Fruit fly (Drosophila melanogaster) whole organism: ENCODE results near the gene CG34247.

Experiments used
- CG8478 ChIP-seq: fragments of >200 bp; optimal IDR thresholded peaks from 2 replicates; lab custom pipeline; 2018; ENCODE audit warnings: inconsistent platforms
- EcR ChIP-seq, 2 experiments: fragments of >200 bp; optimal IDR thresholded peaks; 2 replicates each; lab custom pipeline; 2017; ENCODE audit warnings: missing biosample characterization in 2 of 2, missing genetic modification characterization in 2 of 2, missing genetic modification reagents in 2 of 2
- pan ChIP-seq: fragments of >200 bp; optimal IDR thresholded peaks from 2 replicates; lab custom pipeline; 2017
- psq ChIP-seq: fragments of >200 bp; optimal IDR thresholded peaks from 2 replicates; lab custom pipeline; 2017

DNA sequence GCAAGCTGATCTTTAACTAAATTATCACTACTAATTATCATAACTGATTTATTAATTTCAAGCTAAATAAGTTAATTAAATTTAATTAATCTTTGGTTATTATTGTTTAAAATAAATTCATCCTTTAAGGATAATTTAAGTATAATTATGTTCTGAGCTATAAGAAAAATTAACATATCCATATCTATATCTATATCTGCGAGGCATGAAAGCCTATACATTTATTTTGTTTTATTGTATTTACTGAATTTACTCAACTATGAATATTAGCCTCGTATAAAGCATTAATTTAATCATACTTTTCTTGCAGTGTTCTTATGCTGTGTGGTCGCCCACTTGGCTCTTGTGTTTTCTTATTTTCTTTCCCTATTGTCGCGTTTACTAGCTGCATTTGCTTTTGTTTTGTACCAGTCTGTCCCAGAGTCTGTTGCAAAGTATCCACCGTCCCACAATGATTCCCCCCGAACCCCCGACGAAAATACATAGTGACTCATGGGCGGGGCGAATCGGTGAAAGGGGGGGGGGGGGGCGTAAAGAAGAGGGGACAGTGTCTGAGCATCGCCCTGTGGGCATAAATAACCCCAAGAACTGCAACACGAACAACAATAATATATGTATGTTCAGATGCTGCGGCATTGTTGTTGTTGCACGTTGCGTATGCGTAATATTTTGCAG lies 46.7 kb downstream of the CG34247 start:
- no peak for TF ChIP-seq psq (lab: Kevin White, UChicago)
- TF ChIP-seq CG8478 = no peak
- TF ChIP-seq pan = no peak
- TF ChIP-seq EcR (GFP tag; optimal IDR thresholded peaks at IDR 0.05; lab: Kevin White, UChicago) = no peak
